Fruit fly (Drosophila melanogaster): ENCODE data around the gene RhoL.

RhoL gene

dm6 chr3R:9493627-9494626 lies 8.5 kb downstream of the RhoL start, which contains the start of gene CG16779 (continued):
- no peak for TF ChIP-seq CG6765 (GFP tag; optimal IDR thresholded peaks at IDR 0.05)
- no peak for TF ChIP-seq CG3726 (GFP tag; IDR thresholded peaks at IDR 0.05)
- TF ChIP-seq tap (tag; optimal IDR thresholded peaks at IDR 0.05) = no peak
- TF ChIP-seq CG11456 (GFP tag; IDR thresholded peaks at IDR 0.05) = peak; percentile 60; the same call in 1 of the 3 replicates
- TF ChIP-seq Hr51 (GFP tag; optimal IDR thresholded peaks at IDR 0.05) = peak in 1 of 2 experiments; percentile 60
- peak; percentile 14 for TF ChIP-seq CG8924 (tag; optimal IDR thresholded peaks at IDR 0.05)
- no peak for TF ChIP-seq Dip2 (GFP tag; IDR thresholded peaks at IDR 0.05)
- TF ChIP-seq CTCF (GFP tag; optimal IDR thresholded peaks at IDR 0.05) = no peak
- peak; percentile 43 for TF ChIP-seq CG30431 (GFP tag; optimal IDR thresholded peaks at IDR 0.05)
- no peak for TF ChIP-seq CG6654 (GFP tag; optimal IDR thresholded peaks at IDR 0.05)
- no peak for TF ChIP-seq tup (GFP tag; optimal IDR thresholded peaks at IDR 0.05)
- TF ChIP-seq ase (GFP tag; IDR thresholded peaks at IDR 0.05) = no peak
- peak; percentile 95 for TF ChIP-seq E2f2 (GFP tag; IDR thresholded peaks at IDR 0.05)
- no peak for TF ChIP-seq HLH54F (GFP tag; optimal IDR thresholded peaks at IDR 0.05)
- peak; percentile 66 for TF ChIP-seq CG11504 (tag; optimal IDR thresholded peaks at IDR 0.05)
- TF ChIP-seq ken (GFP tag; IDR thresholded peaks at IDR 0.05) = no peak
- TF ChIP-seq CG18011 (GFP tag; optimal IDR thresholded peaks at IDR 0.05) = no peak
- no peak for TF ChIP-seq Nf-YC (tag; optimal IDR thresholded peaks at IDR 0.05)
- TF ChIP-seq Antp (GFP tag; optimal IDR thresholded peaks at IDR 0.05) = no peak
- 0 out of 2 replicates have a peak, but pooled peaks have one; percentile 25 for TF ChIP-seq CG6689 (GFP tag; IDR thresholded peaks at IDR 0.05)
- TF ChIP-seq dimm (GFP tag; IDR thresholded peaks at IDR 0.05) = no peak
- TF ChIP-seq CG4707 (GFP tag; optimal IDR thresholded peaks at IDR 0.05) = no peak
- TF ChIP-seq CG5245 (GFP tag; optimal IDR thresholded peaks at IDR 0.05) = peak; percentile 36
- TF ChIP-seq emc (GFP tag; optimal IDR thresholded peaks at IDR 0.05) = no peak
- peak; percentile 7 for TF ChIP-seq CG9817 (tag; optimal IDR thresholded peaks at IDR 0.05)
- TF ChIP-seq CG8089 (GFP tag; optimal IDR thresholded peaks at IDR 0.05) = no peak
- TF ChIP-seq CG17568 (GFP tag; optimal IDR thresholded peaks at IDR 0.05) = no peak
- TF ChIP-seq CG13287 (GFP tag; IDR thresholded peaks at IDR 0.05; ENCODE audit: partially characterized antibody) = peak; percentile 40; the same call in 1 of the 2 replicates
- TF ChIP-seq chn (GFP tag; optimal IDR thresholded peaks at IDR 0.05) = peak; percentile 6
- TF ChIP-seq CG10654 (GFP tag; optimal IDR thresholded peaks at IDR 0.05) = no peak
- TF ChIP-seq so (GFP tag; IDR thresholded peaks at IDR 0.05) = no peak
- TF ChIP-seq CG1529 (GFP tag; optimal IDR thresholded peaks at IDR 0.05) = no peak
- TF ChIP-seq Hr3 (GFP tag; optimal IDR thresholded peaks at IDR 0.05) = peak; percentile 53
- TF ChIP-seq CG12155 (GFP tag; optimal IDR thresholded peaks at IDR 0.05) = peak; percentile 32
- TF ChIP-seq CG31441 (GFP tag; IDR thresholded peaks at IDR 0.05) = peak; percentile 69; the same call in 1 of the 2 replicates
- no peak for TF ChIP-seq unpg (GFP tag; optimal IDR thresholded peaks at IDR 0.05)
- no peak for TF ChIP-seq hb (GFP tag; IDR thresholded peaks at IDR 0.05; ENCODE audit: partially characterized antibody)
- peak; percentile 10 to 19 for TF ChIP-seq dpn (GFP tag; optimal IDR thresholded peaks at IDR 0.05)
- TF ChIP-seq crol (GFP tag; IDR thresholded peaks at IDR 0.05) = peak; percentile 90
- TF ChIP-seq D19B (GFP tag; optimal IDR thresholded peaks at IDR 0.05) = no peak
- peak; percentile 69 for TF ChIP-seq zen (tag; optimal IDR thresholded peaks at IDR 0.05)
- no peak for TF ChIP-seq fd3F (GFP tag; optimal IDR thresholded peaks at IDR 0.05)
- TF ChIP-seq B-H2 (GFP tag; optimal IDR thresholded peaks at IDR 0.05) = no peak
- no peak for TF ChIP-seq Doc3 (GFP tag; IDR thresholded peaks at IDR 0.05; ENCODE audit: partially characterized antibody)
- TF ChIP-seq CG18619 (GFP tag; optimal IDR thresholded peaks at IDR 0.05) = peak; percentile 19
- no peak for TF ChIP-seq peb (GFP tag; IDR thresholded peaks at IDR 0.05)
- no peak for TF ChIP-seq lbe (GFP tag; optimal IDR thresholded peaks at IDR 0.05)
- TF ChIP-seq CHES-1-like (GFP tag; optimal IDR thresholded peaks at IDR 0.05) = no peak
- TF ChIP-seq MTF-1 (GFP tag; optimal IDR thresholded peaks at IDR 0.05; ENCODE audit: borderline replicate concordance) = no peak
